Fruit fly (Drosophila melanogaster) whole organism, embryonic: ENCODE data around the gene Syx13.

Experiments used
- Abd-B ChIP-seq: fragments of 200-800 bp; sonication (Bioruptor generic); optimal IDR thresholded peaks from 2 replicates; lab custom pipeline; 2018; ENCODE audit warnings: missing biosample characterization, mild to moderate bottlenecking, missing genetic modification characterization, moderate library complexity
- B-H1 ChIP-seq: fragments of 200-800 bp; sonication (Bioruptor generic); IDR thresholded peaks from 3 replicates; pipeline ENCODE4 v1.3.6; 2022; ENCODE audit warnings: missing biosample characterization, missing genetic modification characterization
- Bdp1 ChIP-seq: fragments of 200-800 bp; sonication (Bioruptor generic); optimal IDR thresholded peaks from 3 replicates; lab custom pipeline; 2016; ENCODE audit warnings: missing biosample characterization, missing genetic modification characterization
- BtbVII ChIP-seq: fragments of 200-800 bp; sonication (Bioruptor generic); optimal IDR thresholded peaks from 3 replicates; lab custom pipeline; 2017; ENCODE audit warnings: missing biosample characterization, mild to moderate bottlenecking, missing genetic modification characterization
- CG10979 ChIP-seq: fragments of 200-800 bp; sonication (Bioruptor generic); optimal IDR thresholded peaks from 2 replicates; lab custom pipeline; 2018; ENCODE audit warnings: missing biosample characterization, mild to moderate bottlenecking, missing genetic modification characterization, moderate library complexity
- CG11093 ChIP-seq: fragments of 200-800 bp; sonication (Bioruptor generic); IDR thresholded peaks from 3 replicates; pipeline ENCODE4 v1.3.6; 2022; ENCODE audit warnings: missing biosample characterization, missing genetic modification characterization
- CG11696 ChIP-seq: fragments of 200-800 bp; sonication (Bioruptor generic); IDR thresholded peaks from 2 replicates; pipeline ENCODE4 v1.3.6; 2022; ENCODE audit warnings: missing biosample characterization, missing genetic modification characterization
- CG15269 ChIP-seq: fragments of 200-800 bp; sonication (Bioruptor generic); optimal IDR thresholded peaks from 2 replicates; lab custom pipeline; 2018; ENCODE audit warnings: missing biosample characterization, mild to moderate bottlenecking, missing genetic modification characterization, moderate library complexity
- CG1529 ChIP-seq: fragments of 200-800 bp; sonication (Bioruptor generic); optimal IDR thresholded peaks from 3 replicates; lab custom pipeline; 2018; ENCODE audit warnings: missing biosample characterization, missing genetic modification characterization
- CG15696 ChIP-seq: fragments of 200-800 bp; sonication (Bioruptor generic); optimal IDR thresholded peaks from 2 replicates; lab custom pipeline; 2019; ENCODE audit warnings: missing biosample characterization, mild to moderate bottlenecking, missing genetic modification characterization, moderate library complexity
- CG1603 ChIP-seq: fragments of 200-800 bp; sonication (Bioruptor generic); optimal IDR thresholded peaks from 2 replicates; lab custom pipeline; 2019; ENCODE audit warnings: missing biosample characterization, mild to moderate bottlenecking, missing genetic modification characterization, moderate library complexity
- CG16815 ChIP-seq: fragments of 200-800 bp; sonication (Bioruptor generic); optimal IDR thresholded peaks from 3 replicates; lab custom pipeline; 2017; ENCODE audit warnings: missing biosample characterization, mild to moderate bottlenecking, missing genetic modification characterization
- CG17359 ChIP-seq: fragments of 200-800 bp; sonication (Bioruptor generic); optimal IDR thresholded peaks from 3 replicates; lab custom pipeline; 2018; ENCODE audit warnings: missing biosample characterization, mild to moderate bottlenecking, missing genetic modification characterization, moderate library complexity
- CG2712 ChIP-seq: fragments of 200-800 bp; optimal IDR thresholded peaks from 3 replicates; lab custom pipeline; 2019; ENCODE audit warnings: missing biosample characterization, mild to moderate bottlenecking, missing genetic modification characterization, moderate library complexity
- CG2875 ChIP-seq: fragments of 200-800 bp; sonication (Bioruptor generic); optimal IDR thresholded peaks from 2 replicates; lab custom pipeline; 2017; ENCODE audit warnings: missing biosample characterization, mild to moderate bottlenecking, missing genetic modification characterization, missing genetic modification reagents
- CG30403 ChIP-seq: fragments of 200-800 bp; sonication (Bioruptor generic); optimal IDR thresholded peaks from 3 replicates; lab custom pipeline; 2016; ENCODE audit warnings: missing biosample characterization, missing genetic modification characterization
- CG31441 ChIP-seq: fragments of 200-800 bp; sonication (Bioruptor generic); IDR thresholded peaks from 2 replicates; pipeline ENCODE4 v1.3.6; 2022; ENCODE audit warnings: missing biosample characterization, missing genetic modification characterization
- CG3281 ChIP-seq: fragments of 200-800 bp; sonication (Bioruptor generic); optimal IDR thresholded peaks from 3 replicates; lab custom pipeline; 2017; ENCODE audit warnings: missing biosample characterization, mild to moderate bottlenecking, missing genetic modification characterization
- CG7928 ChIP-seq: fragments of 200-800 bp; sonication (Bioruptor generic); optimal IDR thresholded peaks from 2 replicates; lab custom pipeline; 2017; ENCODE audit warnings: missing biosample characterization, mild to moderate bottlenecking, missing genetic modification characterization
- CG9876 ChIP-seq: fragments of 200-800 bp; sonication (Bioruptor generic); optimal IDR thresholded peaks from 2 replicates; lab custom pipeline; 2016; ENCODE audit warnings: missing biosample characterization, missing genetic modification characterization
- Camta ChIP-seq: fragments of 200-800 bp; sonication (Bioruptor generic); optimal IDR thresholded peaks from 2 replicates; lab custom pipeline; 2016; ENCODE audit warnings: missing biosample characterization, missing genetic modification characterization
- Dfd ChIP-seq, 2 experiments: fragments of >200 bp; optimal IDR thresholded peaks; 2 replicates each; lab custom pipeline; 2017; ENCODE audit warnings: missing biosample characterization in 2 of 2, missing genetic modification characterization in 2 of 2
- Doc3 ChIP-seq: fragments of 200-800 bp; sonication (Bioruptor generic); IDR thresholded peaks from 3 replicates; pipeline ENCODE4 v1.3.6; 2022; ENCODE audit warnings: missing biosample characterization, missing genetic modification characterization; ENCODE audit not compliant: partially characterized antibody
- Drgx ChIP-seq: fragments of 200-800 bp; sonication (Bioruptor generic); IDR thresholded peaks from 2 replicates; pipeline ENCODE4 v1.3.6; 2022; ENCODE audit warnings: missing biosample characterization, missing genetic modification characterization
- ERR ChIP-seq: fragments of 200-800 bp; sonication (Bioruptor generic); optimal IDR thresholded peaks from 2 replicates; lab custom pipeline; 2016; ENCODE audit warnings: missing biosample characterization, missing genetic modification characterization
- GATAe ChIP-seq: fragments of 200-800 bp; sonication (Bioruptor generic); conservative IDR thresholded peaks from 2 replicates; pipeline ENCODE4 v1.3.6; 2022; ENCODE audit warnings: missing biosample characterization, missing genetic modification characterization
- Mrtf ChIP-seq: fragments of 200-800 bp; sonication (Bioruptor generic); IDR thresholded peaks from 3 replicates; pipeline ENCODE4 v1.3.6; 2022; ENCODE audit warnings: missing biosample characterization, missing genetic modification characterization
- NC2α ChIP-seq: fragments of 200-800 bp; sonication (Bioruptor generic); optimal IDR thresholded peaks from 2 replicates; lab custom pipeline; 2016; ENCODE audit warnings: missing biosample characterization, missing genetic modification characterization
- NK7.1 ChIP-seq: fragments of 200-800 bp; sonication (Bioruptor generic); optimal IDR thresholded peaks from 3 replicates; lab custom pipeline; 2016; ENCODE audit warnings: missing biosample characterization, missing genetic modification characterization
- Neu2 ChIP-seq: fragments of 200-800 bp; sonication (Bioruptor generic); optimal IDR thresholded peaks from 3 replicates; lab custom pipeline; 2016; ENCODE audit warnings: missing biosample characterization, missing genetic modification characterization, borderline replicate concordance
- Opbp ChIP-seq: fragments of 200-800 bp; sonication (Bioruptor generic); IDR thresholded peaks from 3 replicates; pipeline ENCODE4 v1.3.6; 2022; ENCODE audit warnings: missing biosample characterization, missing genetic modification characterization; ENCODE audit not compliant: partially characterized antibody
- Ravus ChIP-seq: fragments of 200-800 bp; sonication (Bioruptor generic); IDR thresholded peaks from 2 replicates; pipeline ENCODE4 v1.3.6; 2022; ENCODE audit warnings: missing biosample characterization, missing genetic modification characterization
- Ssrp ChIP-seq: fragments of 200-800 bp; sonication (Bioruptor generic); optimal IDR thresholded peaks from 2 replicates; lab custom pipeline; 2018; ENCODE audit warnings: missing biosample characterization, mild to moderate bottlenecking, missing genetic modification characterization, moderate library complexity
- ab ChIP-seq: fragments of 200-800 bp; sonication (Bioruptor generic); optimal IDR thresholded peaks from 2 replicates; lab custom pipeline; 2016; ENCODE audit warnings: missing biosample characterization, missing genetic modification characterization
- ato ChIP-seq: fragments of 200-800 bp; sonication (Bioruptor generic); IDR thresholded peaks from 2 replicates; pipeline ENCODE4 v1.3.6; 2022; ENCODE audit warnings: missing biosample characterization, missing genetic modification characterization; ENCODE audit not compliant: partially characterized antibody
- cato ChIP-seq: fragments of 200-800 bp; sonication (Bioruptor generic); optimal IDR thresholded peaks from 2 replicates; lab custom pipeline; 2016; ENCODE audit warnings: missing biosample characterization, missing genetic modification characterization, borderline replicate concordance
- cg ChIP-seq: fragments of 200-800 bp; sonication (Bioruptor generic); optimal IDR thresholded peaks from 3 replicates; lab custom pipeline; 2019; ENCODE audit warnings: missing biosample characterization, mild to moderate bottlenecking, missing genetic modification characterization, moderate library complexity
- da ChIP-seq: fragments of 200-800 bp; sonication (Bioruptor generic); optimal IDR thresholded peaks from 2 replicates; lab custom pipeline; 2016; ENCODE audit warnings: missing biosample characterization, missing genetic modification characterization
- fd96Cb ChIP-seq: fragments of 200-800 bp; sonication (Bioruptor generic); optimal IDR thresholded peaks from 2 replicates; lab custom pipeline; 2018; ENCODE audit warnings: missing biosample characterization, mild to moderate bottlenecking, missing genetic modification characterization, moderate library complexity
- jing ChIP-seq: fragments of 200-800 bp; sonication (Bioruptor generic); optimal IDR thresholded peaks from 2 replicates; lab custom pipeline; 2018; ENCODE audit warnings: missing biosample characterization, mild to moderate bottlenecking, missing genetic modification characterization
- kay ChIP-seq: fragments of 200-800 bp; sonication (Bioruptor generic); optimal IDR thresholded peaks from 2 replicates; lab custom pipeline; 2016; ENCODE audit warnings: missing biosample characterization, missing genetic modification characterization
- klu ChIP-seq: fragments of 200-800 bp; sonication (Bioruptor generic); IDR thresholded peaks from 2 replicates; pipeline ENCODE4 v1.3.6; 2022; ENCODE audit warnings: missing biosample characterization, missing genetic modification characterization
- lmd ChIP-seq: fragments of 200-800 bp; sonication (Bioruptor generic); IDR thresholded peaks from 2 replicates; pipeline ENCODE4 v1.3.6; 2022; ENCODE audit warnings: missing biosample characterization, missing genetic modification characterization
- mirr ChIP-seq: fragments of 200-800 bp; sonication (Bioruptor generic); optimal IDR thresholded peaks from 3 replicates; lab custom pipeline; 2018; ENCODE audit warnings: missing biosample characterization, mild to moderate bottlenecking, missing genetic modification characterization
- oc ChIP-seq: fragments of 200-800 bp; sonication (Bioruptor generic); optimal IDR thresholded peaks from 2 replicates; lab custom pipeline; 2018; ENCODE audit warnings: missing biosample characterization, mild to moderate bottlenecking, missing genetic modification characterization, moderate library complexity
- run ChIP-seq: fragments of 200-800 bp; sonication (Bioruptor generic); optimal IDR thresholded peaks from 3 replicates; lab custom pipeline; 2018; ENCODE audit warnings: missing biosample characterization, mild to moderate bottlenecking, missing genetic modification characterization
- sc ChIP-seq, 3 experiments: fragments of >200 bp in 2 of 3; fragments of 200-800 bp in 1 of 3; sonication (Bioruptor generic) in 1 of 3; optimal IDR thresholded peaks; 2 replicates in 2 of 3; 3 replicates in 1 of 3; lab custom pipeline; 2017; ENCODE audit warnings: mild to moderate bottlenecking in 1 of 3, missing biosample characterization in 1 of 3, missing genetic modification characterization in 1 of 3, missing genetic modification reagents in 1 of 3
- slbo ChIP-seq: fragments of 200-800 bp; sonication (Bioruptor generic); IDR thresholded peaks from 2 replicates; pipeline ENCODE4 v1.3.6; 2022; ENCODE audit warnings: missing biosample characterization, missing genetic modification characterization
- ttk ChIP-seq: fragments of 200-800 bp; sonication (Bioruptor generic); IDR thresholded peaks from 2 replicates; pipeline ENCODE4 v2.1.2; 2022; ENCODE audit warnings: missing biosample characterization, missing genetic modification characterization
- tup ChIP-seq: fragments of 200-800 bp; sonication (Bioruptor generic); optimal IDR thresholded peaks from 2 replicates; lab custom pipeline; 2016; ENCODE audit warnings: missing biosample characterization, mild to moderate bottlenecking, missing genetic modification characterization, moderate library complexity

Gene Syx13

DNA sequence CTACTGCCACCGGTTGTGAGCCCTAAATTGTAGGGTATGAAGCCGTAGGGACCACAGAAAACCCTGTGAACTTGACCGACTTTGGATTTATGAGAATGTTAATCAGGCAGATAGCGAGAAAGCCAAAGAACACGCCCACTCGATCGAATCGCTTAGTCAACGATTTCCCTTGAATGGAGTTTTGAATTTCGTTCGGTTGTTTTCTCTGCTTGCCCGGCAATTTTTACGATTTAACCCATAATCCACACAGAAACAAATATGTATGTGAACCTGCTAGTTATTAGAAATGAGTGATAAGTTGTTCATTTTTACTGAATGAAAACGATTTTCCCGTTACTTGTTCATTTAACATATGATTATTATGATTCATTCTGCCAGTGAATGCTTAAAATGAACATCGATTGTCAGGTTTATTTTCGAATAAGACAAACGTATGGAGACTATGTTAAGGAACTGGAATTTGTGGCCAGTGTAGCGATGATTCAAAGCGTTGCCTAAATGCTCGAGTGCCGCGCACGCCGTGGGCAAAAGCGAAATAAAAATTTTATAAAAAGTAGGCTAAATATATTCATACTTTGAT lies 14.1 kb upstream of the Syx13 start (continued):
- peak; percentile 37 for TF ChIP-seq CG1603 (tag; lab: Kevin White, UChicago)
- no peak for TF ChIP-seq Dfd (GFP tag; optimal IDR thresholded peaks at IDR 0.05; lab: Kevin White, UChicago)
- peak; percentile 31; the same call in 1 of the 2 replicates for TF ChIP-seq lmd (GFP tag; lab: Robert Waterston, UW)
- no peak for TF ChIP-seq Ravus
- TF ChIP-seq CG15269 (tag; lab: Kevin White, UChicago): peak; percentile 48
- TF ChIP-seq Abd-B: peak; percentile 37
- TF ChIP-seq NC2α (GFP tag; lab: Kevin White, UChicago): no peak
- TF ChIP-seq CG1529 (GFP tag; lab: Kevin White, UChicago): no peak
- TF ChIP-seq Neu2 (GFP tag; lab: Kevin White, UChicago): no peak
- no peak for TF ChIP-seq CG11093 (GFP tag; lab: Robert Waterston, UW)
- peak; percentile 22; the same call in 1 of the 2 replicates for TF ChIP-seq slbo
- no peak for TF ChIP-seq run (tag; lab: Kevin White, UChicago)
- peak; percentile 3 for TF ChIP-seq CG10979
- peak; percentile 48; the same call in 1 of the 2 replicates for TF ChIP-seq CG31441 (GFP tag; lab: Robert Waterston, UW)
- TF ChIP-seq Drgx (GFP tag; lab: Robert Waterston, UW): no peak
- TF ChIP-seq ato (GFP tag; lab: Robert Waterston, UW): no peak
- no peak for TF ChIP-seq tup (GFP tag; lab: Kevin White, UChicago)
- TF ChIP-seq CG7928 (GFP tag; lab: Kevin White, UChicago): no peak
- peak; percentile 37 for TF ChIP-seq CG30403 (GFP tag; lab: Kevin White, UChicago)
- no peak for TF ChIP-seq ttk (GFP tag; lab: Robert Waterston, UW)
- no peak for TF ChIP-seq Doc3
- TF ChIP-seq Mrtf (GFP tag; lab: Robert Waterston, UW): no peak
- no peak for TF ChIP-seq B-H1 (GFP tag; lab: Robert Waterston, UW)
- TF ChIP-seq klu (GFP tag; lab: Robert Waterston, UW): no peak
- no peak for TF ChIP-seq CG17359
- TF ChIP-seq ERR: no peak
- no peak for TF ChIP-seq CG16815 (GFP tag; lab: Kevin White, UChicago)
- TF ChIP-seq CG15696: no peak
- TF ChIP-seq fd96Cb (tag; lab: Kevin White, UChicago): peak; percentile 6
- TF ChIP-seq jing (GFP tag; lab: Kevin White, UChicago): peak; percentile 2
- TF ChIP-seq NK7.1 (GFP tag; lab: Kevin White, UChicago): no peak
- no peak for TF ChIP-seq GATAe
- TF ChIP-seq CG2712: peak; percentile 41
- peak; percentile 1 for TF ChIP-seq Ssrp (tag; lab: Kevin White, UChicago)
- TF ChIP-seq cato (GFP tag; lab: Kevin White, UChicago): no peak
- no peak for TF ChIP-seq Camta (GFP tag; lab: Kevin White, UChicago)
- TF ChIP-seq CG3281 (GFP tag; lab: Kevin White, UChicago): no peak
- TF ChIP-seq mirr (GFP tag; lab: Kevin White, UChicago): no peak
- no peak for TF ChIP-seq CG11696 (GFP tag; lab: Robert Waterston, UW)
- no peak for TF ChIP-seq ab (GFP tag; lab: Kevin White, UChicago)
- no peak for TF ChIP-seq sc (optimal IDR thresholded peaks at IDR 0.05; lab: Kevin White, UChicago)
- TF ChIP-seq sc (GFP tag; optimal IDR thresholded peaks at IDR 0.05; lab: Kevin White, UChicago): no peak
- TF ChIP-seq CG9876 (GFP tag; lab: Kevin White, UChicago): no peak
- TF ChIP-seq Opbp (GFP tag; lab: Robert Waterston, UW): no peak
- TF ChIP-seq Bdp1 (GFP tag; lab: Kevin White, UChicago): no peak
- TF ChIP-seq da: no peak
- no peak for TF ChIP-seq BtbVII
- TF ChIP-seq CG2875 (GFP tag; lab: Kevin White, UChicago): no peak
- peak; percentile 40 for TF ChIP-seq oc
- TF ChIP-seq cg: no peak
- TF ChIP-seq kay: peak; percentile 42
